Worm (Caenorhabditis elegans) whole organism, L3 larva: ENCODE results near the gene M01H9.2.

Source experiments
- R02D3.7 ChIP-seq: fragments of 150-350 bp; optimal IDR thresholded peaks from 2 replicates; lab custom pipeline; 2014; ENCODE audit warnings: missing biosample characterization, missing genetic modification characterization
- aly-2 ChIP-seq: fragments of 150-350 bp; optimal IDR thresholded peaks from 2 replicates; lab custom pipeline; 2014; ENCODE audit warnings: missing biosample characterization, missing genetic modification characterization
- ceh-28 ChIP-seq: fragments of 150-350 bp; optimal IDR thresholded peaks from 2 replicates; lab custom pipeline; 2014; ENCODE audit warnings: missing biosample characterization, missing genetic modification reagents, missing genetic modification characterization
- egl-27 ChIP-seq: sonication (generic microtip); optimal IDR thresholded peaks from 4 replicates; lab custom pipeline; 2017; ENCODE audit warnings: missing biosample characterization, missing genetic modification reagents, missing genetic modification characterization
- egl-5 ChIP-seq: fragments of 150-350 bp; optimal IDR thresholded peaks from 2 replicates; lab custom pipeline; 2017; ENCODE audit warnings: missing biosample characterization, missing genetic modification reagents, missing genetic modification characterization, inconsistent platforms
- elt-1 ChIP-seq: fragments of 150-350 bp; optimal IDR thresholded peaks from 2 replicates; lab custom pipeline; 2014; ENCODE audit warnings: missing biosample characterization, missing genetic modification characterization
- jun-1 ChIP-seq: fragments of 150-350 bp; optimal IDR thresholded peaks from 2 replicates; lab custom pipeline; 2014; ENCODE audit warnings: missing biosample characterization, missing genetic modification reagents, missing genetic modification characterization
- mdl-1 ChIP-seq: fragments of 150-350 bp; optimal IDR thresholded peaks from 2 replicates; lab custom pipeline; 2014; ENCODE audit warnings: missing biosample characterization, missing genetic modification characterization
- nhr-12 ChIP-seq: fragments of 150-350 bp; optimal IDR thresholded peaks from 2 replicates; lab custom pipeline; 2014; ENCODE audit warnings: missing biosample characterization, missing genetic modification characterization
- nhr-23 ChIP-seq: fragments of 150-350 bp; optimal IDR thresholded peaks from 2 replicates; lab custom pipeline; 2014; ENCODE audit warnings: missing biosample characterization, missing genetic modification reagents, missing genetic modification characterization
- pqm-1 ChIP-seq: fragments of 150-350 bp; optimal IDR thresholded peaks from 2 replicates; lab custom pipeline; 2017; ENCODE audit warnings: missing biosample characterization, missing genetic modification characterization, inconsistent platforms
- unc-39 ChIP-seq: sonication (generic microtip); optimal IDR thresholded peaks from 4 replicates; lab custom pipeline; 2017; ENCODE audit warnings: missing biosample characterization, missing genetic modification characterization
- unc-62 ChIP-seq: fragments of 150-350 bp; sonication (generic microtip); optimal IDR thresholded peaks from 4 replicates; lab custom pipeline; 2014; ENCODE audit warnings: missing biosample characterization, missing genetic modification reagents, missing genetic modification characterization

- TF ChIP-seq jun-1 (tag; lab: Kevin White, UChicago), result no peak
- TF ChIP-seq unc-39 (tag; lab: Kevin White, UChicago), result no peak
- no peak for TF ChIP-seq pqm-1 (tag; lab: Kevin White, UChicago)
- no peak for TF ChIP-seq egl-27 (tag; lab: Kevin White, UChicago)
- no peak for TF ChIP-seq aly-2 (tag; lab: Kevin White, UChicago)
- TF ChIP-seq egl-5 (tag; lab: Kevin White, UChicago), result no peak
- TF ChIP-seq nhr-12 (tag; lab: Kevin White, UChicago), result no peak
- no peak for TF ChIP-seq unc-62 (GFP tag; lab: Kevin White, UChicago)
- TF ChIP-seq nhr-23 (tag; lab: Kevin White, UChicago), result no peak
- TF ChIP-seq R02D3.7 (tag; lab: Kevin White, UChicago), result no peak
- TF ChIP-seq elt-1 (tag; lab: Kevin White, UChicago), result no peak
- TF ChIP-seq ceh-28 (tag; lab: Kevin White, UChicago), result no peak
- TF ChIP-seq mdl-1, result no peak
These were observed 41.0 kb downstream of the M01H9.2 start, which contains the start of gene clec-175 for ce11 chrIV:4422029-4422428.
